Fruit fly (Drosophila melanogaster) whole organism: ENCODE results near the gene CG6295.

Experiments used
- psq ChIP-seq: fragments of >200 bp; optimal IDR thresholded peaks from 2 replicates; lab custom pipeline; 2017
- usp ChIP-seq: fragments of >200 bp; optimal IDR thresholded peaks from 2 replicates; lab custom pipeline; 2017; ENCODE audit warnings: missing biosample characterization, missing genetic modification characterization, mixed read lengths

DNA sequence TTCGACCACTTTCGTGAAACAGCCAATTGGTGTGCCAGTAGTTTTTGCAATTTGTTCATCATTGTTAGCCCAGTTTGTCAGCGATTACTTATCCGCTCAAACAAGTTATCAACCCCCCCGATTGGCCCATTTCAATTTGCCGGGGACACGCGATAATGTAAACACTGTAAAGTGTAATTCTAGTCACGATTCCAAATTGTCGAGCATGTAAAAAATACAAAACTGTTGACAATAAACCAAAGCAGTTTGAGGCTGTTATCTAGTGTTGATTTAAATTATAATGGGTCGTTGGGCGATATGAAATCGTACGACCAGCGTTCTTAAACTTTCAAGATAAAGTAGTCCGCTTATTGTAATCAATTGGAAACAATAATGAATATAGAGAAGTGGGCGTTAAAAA, 19.4 kb downstream of the CG6295 start:
- TF ChIP-seq psq (lab: Kevin White, UChicago) = no peak
- TF ChIP-seq usp = no peak
